Worm (Caenorhabditis elegans) whole organism, dauer: Measurements from ENCODE around the gene M01H9.4.

ENCODE experiments used
- unc-62 ChIP-seq: sonication (generic microtip); optimal IDR thresholded peaks from 2 replicates; lab custom pipeline; 2017; ENCODE audit warnings: missing biosample characterization, missing genetic modification reagents, missing genetic modification characterization

M01H9.4 gene

DNA sequence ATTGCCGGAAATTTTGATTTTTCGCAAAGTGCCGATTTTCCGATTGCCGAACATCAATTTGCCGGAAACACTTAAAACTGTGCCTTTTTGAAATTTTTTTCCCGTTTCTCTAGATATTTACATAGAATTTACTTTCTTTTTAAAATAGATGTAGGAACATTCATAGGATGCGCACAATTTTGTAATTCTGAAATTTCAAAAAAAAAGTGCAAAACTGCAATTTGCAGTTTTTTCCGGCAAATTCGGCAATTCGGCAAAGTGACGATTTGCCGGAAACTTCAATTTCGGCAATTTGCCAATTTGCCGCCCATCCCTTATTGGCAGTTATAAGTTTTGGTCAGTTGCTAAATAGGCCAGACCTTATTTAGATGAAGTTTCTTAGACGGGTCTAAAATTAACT lies 26.1 kb downstream of the M01H9.4 start:
- no peak for TF ChIP-seq unc-62 (GFP tag; lab: Kevin White, UChicago)

DNA sequence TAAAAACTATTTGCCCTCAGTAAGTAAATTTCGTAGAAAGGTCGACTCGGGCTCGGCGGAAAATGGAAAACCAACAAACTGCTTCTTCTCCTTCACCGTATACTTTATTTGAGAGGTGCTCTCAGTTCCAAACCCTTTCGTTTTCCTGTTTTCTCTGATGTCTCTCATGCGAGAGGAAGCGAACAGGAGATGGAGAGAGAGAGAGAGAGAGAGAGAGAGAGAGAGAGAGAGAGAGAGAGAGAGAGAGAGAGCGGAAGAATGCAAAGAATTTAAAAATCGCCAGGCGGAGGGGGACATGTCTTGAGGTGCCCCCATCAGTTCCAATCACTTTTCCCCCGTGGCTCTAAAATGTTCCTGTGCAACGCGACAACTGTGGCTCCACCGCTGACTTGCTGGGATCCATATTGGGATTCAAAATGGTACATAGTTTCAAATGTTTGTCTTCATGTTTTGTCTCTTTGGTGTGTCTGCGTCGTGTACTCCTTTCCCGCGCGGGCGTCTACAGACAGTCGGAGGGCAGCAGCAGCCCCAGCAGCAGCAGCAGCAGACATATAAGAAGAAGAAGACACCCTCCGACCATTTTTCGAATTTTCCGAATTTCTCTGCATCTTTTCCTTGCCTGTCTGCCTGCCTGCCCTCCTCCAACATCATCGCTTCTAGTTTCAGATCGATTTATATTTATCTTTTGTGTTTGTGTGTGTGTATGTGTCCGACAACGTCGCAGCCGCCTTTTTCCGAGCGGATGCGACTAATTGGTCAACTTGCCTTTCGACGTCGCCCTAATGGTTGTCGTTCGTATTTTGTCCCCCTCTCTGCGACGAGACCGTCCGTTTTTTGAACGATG lies 28.2 kb downstream of the M01H9.4 start, which contains the start of gene R08C7.11:
Gene R08C7.11, minus strand, starts transcription at position 608 of the 844 bp plus-strand sequence.
- TF ChIP-seq unc-62 (GFP tag; lab: Kevin White, UChicago) = no peak

DNA sequence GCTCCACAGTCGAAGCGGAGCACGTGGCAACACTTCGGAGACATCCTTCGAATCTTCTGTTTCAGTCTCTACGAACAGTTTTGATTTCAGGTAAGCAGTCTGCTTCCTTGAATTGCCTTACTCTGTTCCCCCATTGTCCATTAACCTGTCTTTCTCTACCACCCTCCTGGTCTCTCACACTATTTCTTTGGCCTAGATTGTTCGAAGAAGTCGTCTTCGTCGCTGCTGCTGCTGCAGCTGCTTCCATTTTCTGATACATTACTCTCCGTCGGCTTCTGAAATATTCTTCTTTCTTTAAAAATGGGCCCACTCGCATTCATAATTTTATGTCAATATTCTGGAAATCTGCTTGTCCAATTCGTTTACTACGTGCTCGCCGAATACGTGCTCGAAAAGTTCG lies 31.1 kb downstream of the M01H9.4 start, which contains the start of gene R08C7.1:
Gene R08C7.1, plus strand, starts transcription at position 301 of the 400 bp plus-strand sequence.
- TF ChIP-seq unc-62 (GFP tag; lab: Kevin White, UChicago) = no peak

DNA sequence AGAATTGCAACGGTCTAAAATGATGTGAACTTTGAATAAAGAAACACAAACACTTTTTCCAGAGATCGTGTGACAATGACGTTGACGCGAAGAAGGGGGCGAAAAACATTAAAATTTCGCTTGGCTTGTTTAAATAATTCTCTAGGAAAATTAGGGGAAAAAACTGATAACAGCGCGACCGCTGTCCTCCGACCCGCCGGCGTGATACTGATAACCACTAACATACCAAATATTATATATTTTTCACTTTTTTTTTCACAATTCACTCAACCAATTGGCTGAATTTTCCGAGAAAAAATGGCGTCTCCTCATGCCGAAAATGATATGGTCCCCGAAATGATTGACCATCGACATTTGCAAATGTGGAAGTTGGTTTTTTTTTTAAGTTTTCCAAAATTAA lies 32.9 kb downstream of the M01H9.4 start:
- TF ChIP-seq unc-62 (GFP tag; lab: Kevin White, UChicago) = no peak

DNA sequence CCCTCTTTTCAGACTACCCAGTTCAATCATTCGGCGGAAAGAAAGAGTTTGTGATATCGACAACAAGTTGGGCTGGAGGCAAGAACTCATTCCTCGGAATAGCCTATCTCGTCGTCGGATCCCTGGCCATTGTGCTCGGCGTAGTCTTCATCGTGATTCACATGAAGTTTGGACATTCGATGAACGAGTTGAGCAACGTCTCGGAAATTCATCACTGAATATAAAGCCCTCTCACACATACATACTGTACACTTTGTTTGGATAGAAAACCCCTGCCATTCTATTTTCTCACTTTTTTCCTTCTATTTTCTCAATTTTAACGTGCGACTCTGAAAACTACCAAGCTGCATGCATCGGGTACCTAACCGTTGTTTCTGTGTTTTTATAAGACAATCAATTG lies 33.3 kb downstream of the M01H9.4 start, which contains the start of gene R08C7.12:
Gene R08C7.12, plus strand, starts transcription at position 301 of the 400 bp plus-strand sequence.
- TF ChIP-seq unc-62 (GFP tag; lab: Kevin White, UChicago) = no peak

DNA sequence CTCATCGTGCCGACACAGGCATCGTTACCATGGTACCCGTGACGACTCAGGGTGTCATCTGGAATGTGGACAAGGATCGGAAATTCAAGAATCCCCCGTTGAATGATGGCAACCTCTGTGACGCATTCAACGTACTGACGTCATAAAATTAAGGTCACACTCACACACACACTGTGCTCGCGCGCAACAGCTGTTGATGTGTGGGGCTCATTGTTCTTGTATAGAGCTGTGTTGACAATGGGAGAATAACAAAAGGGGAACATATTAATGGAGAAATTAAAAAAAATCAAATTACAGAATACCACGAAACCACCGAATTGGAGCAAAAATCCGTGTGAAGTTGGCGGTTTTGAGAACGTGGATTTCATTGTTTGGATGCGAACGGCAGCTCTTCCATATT lies 34.4 kb downstream of the M01H9.4 start:
- TF ChIP-seq unc-62 (GFP tag; lab: Kevin White, UChicago) = no peak

DNA sequence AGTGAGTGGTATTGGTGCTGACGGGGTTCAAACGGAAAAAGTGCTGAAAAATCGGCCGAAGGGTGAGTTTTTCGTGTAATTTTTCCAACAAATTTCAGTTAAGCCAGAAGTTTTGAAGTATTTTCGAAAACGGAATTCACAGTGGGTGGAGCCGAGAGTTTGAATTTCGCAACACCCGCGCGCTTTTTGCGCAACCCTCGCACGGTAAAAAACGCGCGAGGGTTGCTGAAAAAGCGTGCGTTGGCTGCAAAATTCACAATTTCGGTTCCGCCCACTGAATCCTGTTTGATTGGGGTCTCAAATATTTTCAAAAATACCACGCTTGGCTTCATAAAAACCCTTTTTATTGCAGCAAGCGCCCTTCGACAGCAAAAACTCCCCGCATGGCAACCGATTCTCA lies 35.3 kb downstream of the M01H9.4 start:
- TF ChIP-seq unc-62 (GFP tag; lab: Kevin White, UChicago) = no peak

DNA sequence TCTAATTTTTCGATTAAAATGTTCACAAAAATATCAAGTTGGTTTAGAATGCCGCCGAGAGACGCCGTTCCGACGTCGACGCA lies 35.6 kb downstream of the M01H9.4 start, which contains the start of gene chat-1:
Gene chat-1, plus strand, starts transcription at position 48 of the 83 bp plus-strand sequence.
- no peak for TF ChIP-seq unc-62 (GFP tag; lab: Kevin White, UChicago)

DNA sequence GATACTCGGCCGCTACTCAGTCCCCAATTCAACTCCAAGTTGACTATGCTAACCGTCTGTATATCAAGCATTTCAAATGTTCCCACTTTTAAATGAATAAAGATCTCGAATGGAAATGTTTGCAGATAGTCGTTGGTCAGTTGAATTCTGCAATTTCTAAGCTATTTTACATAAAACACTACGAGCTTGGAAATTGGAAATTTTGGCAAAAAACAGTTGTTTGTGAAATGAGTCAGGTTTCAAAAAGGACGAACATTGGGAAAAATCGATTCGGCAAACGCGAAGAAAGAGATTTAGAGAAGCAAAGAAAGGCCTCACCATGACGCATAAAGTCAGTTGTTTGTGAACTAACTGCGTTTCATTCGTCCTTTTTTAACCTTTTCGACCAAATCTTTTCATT lies 35.8 kb downstream of the M01H9.4 start:
- no peak for TF ChIP-seq unc-62 (GFP tag; lab: Kevin White, UChicago)

DNA sequence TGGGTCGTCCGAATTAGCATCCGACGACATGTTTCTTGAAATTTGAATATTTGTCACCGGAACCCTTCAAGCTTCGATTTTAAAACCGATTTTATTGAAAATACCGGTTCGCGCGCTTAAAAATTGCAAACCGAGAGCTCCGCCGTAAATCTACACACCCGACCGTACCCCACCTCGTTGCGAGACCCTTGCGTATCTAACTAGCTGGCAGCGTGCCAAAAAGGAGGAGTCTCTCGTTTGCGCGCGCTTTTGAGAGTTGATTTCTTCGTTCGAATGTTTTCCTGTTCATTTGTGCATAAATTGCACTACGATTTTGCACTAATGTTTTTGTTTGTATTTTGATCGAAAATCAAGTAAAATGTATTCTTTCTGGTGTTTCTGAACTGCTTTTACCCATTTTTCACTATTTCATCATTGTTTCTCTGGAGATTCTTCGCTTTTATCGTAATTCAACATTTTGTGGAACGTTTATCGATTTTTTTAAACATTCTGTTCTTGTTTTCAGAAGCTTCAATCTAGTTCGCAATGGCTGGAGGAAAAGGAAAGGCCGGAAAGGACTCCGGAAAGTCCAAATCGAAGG lies 36.9 kb downstream of the M01H9.4 start, which contains the start of the genes wapl-1 and htz-1:
Gene wapl-1, minus strand, starts transcription at position 30 of the 580 bp plus-strand sequence.
Gene htz-1, plus strand, starts transcription at position 506 of the 580 bp plus-strand sequence.
- TF ChIP-seq unc-62 (GFP tag; lab: Kevin White, UChicago) = no peak

DNA sequence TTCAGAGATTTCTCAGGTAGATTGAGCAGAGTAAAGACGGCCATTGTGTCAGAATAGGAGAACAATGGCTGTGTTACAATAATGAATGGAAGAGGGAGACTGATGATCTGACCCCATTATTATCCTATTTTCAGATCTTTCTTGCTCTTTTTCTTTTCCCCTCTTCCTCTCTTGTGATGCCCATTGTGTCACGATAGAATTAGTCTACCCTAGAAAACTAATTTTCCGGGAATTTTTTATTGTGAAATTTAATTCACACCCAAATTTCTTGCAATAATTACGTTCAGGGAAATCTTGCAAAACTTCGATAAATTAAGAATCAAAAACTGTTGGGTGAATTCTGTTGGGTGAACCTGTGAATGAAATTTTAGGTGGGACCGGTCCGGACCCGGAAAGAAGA lies 41.6 kb downstream of the M01H9.4 start, which contains the start of gene fbxb-75:
Gene fbxb-75, minus strand, starts transcription at position 101 of the 400 bp plus-strand sequence.
- no peak for TF ChIP-seq unc-62 (GFP tag; lab: Kevin White, UChicago)

DNA sequence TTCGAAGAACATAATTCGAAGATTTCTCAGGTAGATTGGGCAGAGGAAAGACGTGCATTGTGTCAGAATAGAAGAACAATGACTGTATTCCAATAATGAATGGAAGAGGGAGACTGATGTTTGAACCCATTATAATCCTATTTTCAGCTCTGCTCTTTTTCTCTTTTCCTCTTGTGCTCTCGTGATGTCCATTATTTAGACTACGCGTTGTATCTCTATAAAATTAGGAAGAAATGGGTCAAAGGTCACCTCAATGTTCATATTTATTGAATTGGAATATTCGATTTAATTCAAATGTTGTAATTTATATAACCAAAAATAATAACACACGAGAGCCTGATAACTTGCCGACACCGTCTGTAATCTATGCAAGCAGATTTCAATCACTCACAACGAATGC lies 43.5 kb downstream of the M01H9.4 start, which contains the start of gene fbxb-74:
Gene fbxb-74, minus strand, starts transcription at position 101 of the 400 bp plus-strand sequence.
- no peak for TF ChIP-seq unc-62 (GFP tag; lab: Kevin White, UChicago)

DNA sequence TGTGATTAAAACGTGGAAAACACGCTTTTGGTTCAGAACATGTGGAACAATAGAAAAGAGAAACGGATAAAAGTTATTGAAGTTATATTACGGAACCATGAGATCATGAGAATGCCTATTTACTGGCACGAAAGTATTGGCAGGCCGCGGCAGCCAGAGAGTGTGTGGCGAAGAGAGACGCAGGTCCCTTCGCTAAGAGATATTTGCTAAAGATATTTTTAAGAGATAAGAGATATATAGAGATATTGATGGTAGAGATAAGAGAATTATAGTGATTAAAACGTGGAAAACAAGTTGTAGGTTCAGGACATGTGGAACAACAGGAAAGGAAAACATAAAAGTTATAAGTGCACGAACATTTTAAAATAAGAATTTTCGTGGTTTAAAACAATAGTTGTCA lies 44.9 kb downstream of the M01H9.4 start:
- no peak for TF ChIP-seq unc-62 (GFP tag; lab: Kevin White, UChicago)

DNA sequence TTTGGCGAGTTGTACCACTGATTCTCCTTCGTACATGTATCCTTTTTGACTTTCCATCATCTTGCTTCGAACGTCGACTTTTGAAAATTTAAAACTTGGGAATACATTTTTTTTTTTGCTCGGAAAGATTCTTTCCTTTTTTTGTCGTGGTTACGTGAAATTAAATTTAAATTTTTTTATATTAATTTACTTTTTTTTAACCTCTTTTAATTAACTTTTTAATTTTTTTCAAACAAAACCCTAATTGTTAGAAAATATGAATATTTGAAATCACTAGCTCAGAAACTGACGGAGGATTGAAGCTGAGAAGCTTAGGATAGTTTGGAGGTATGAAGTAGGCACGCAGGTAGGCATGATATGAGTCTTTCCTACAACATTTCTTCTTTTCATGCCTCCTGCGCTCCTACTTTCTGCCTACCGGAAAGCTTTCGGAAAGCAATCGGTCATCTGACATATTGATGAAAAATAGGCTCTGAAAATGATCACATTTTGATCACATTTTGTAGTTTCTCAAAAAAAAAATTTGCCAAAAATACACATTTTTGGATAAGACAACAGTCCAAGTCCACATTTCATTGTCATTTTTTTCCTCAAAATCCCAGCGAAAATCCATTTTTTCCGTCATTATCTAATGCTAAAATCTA lies 48.1 kb downstream of the M01H9.4 start, which contains the start of the genes R08C7.8 and R08C7.4:
Gene R08C7.8, minus strand, starts transcription at position 101 of the 644 bp plus-strand sequence.
Gene R08C7.4, plus strand, starts transcription at position 594 of the 644 bp plus-strand sequence.
- no peak for TF ChIP-seq unc-62 (GFP tag; lab: Kevin White, UChicago)
